Worm (Caenorhabditis elegans) whole organism, early embryonic: ENCODE measurements around the gene T04H1.12.

ENCODE experiments used
- aly-1 ChIP-seq: sonication (generic microtip); optimal IDR thresholded peaks from 2 replicates; lab custom pipeline; 2016; ENCODE audit warnings: missing genetic modification characterization, missing compliant biosample characterization
- ama-1 ChIP-seq: fragments of 150-350 bp; optimal IDR thresholded peaks from 2 replicates; lab custom pipeline; 2014
- ceh-13 ChIP-seq: fragments of 200-800 bp; sonication (Bioruptor generic); optimal IDR thresholded peaks from 2 replicates; lab custom pipeline; 2018; ENCODE audit warnings: mild to moderate bottlenecking, missing genetic modification characterization, missing compliant biosample characterization
- flt-1 ChIP-seq: fragments of 200-800 bp; sonication (Bioruptor generic); IDR thresholded peaks from 2 replicates; pipeline ENCODE4 v1.3.6; 2022; ENCODE audit warnings: missing genetic modification characterization, missing compliant biosample characterization
- tbx-11 ChIP-seq: fragments of 200-800 bp; sonication (Bioruptor generic); IDR thresholded peaks from 2 replicates; pipeline ENCODE4 v1.3.6; 2022; ENCODE audit warnings: missing genetic modification characterization, missing compliant biosample characterization
- tra-4 ChIP-seq: sonication (generic microtip); optimal IDR thresholded peaks from 2 replicates; lab custom pipeline; 2017; ENCODE audit warnings: missing genetic modification characterization, missing compliant biosample characterization

DNA sequence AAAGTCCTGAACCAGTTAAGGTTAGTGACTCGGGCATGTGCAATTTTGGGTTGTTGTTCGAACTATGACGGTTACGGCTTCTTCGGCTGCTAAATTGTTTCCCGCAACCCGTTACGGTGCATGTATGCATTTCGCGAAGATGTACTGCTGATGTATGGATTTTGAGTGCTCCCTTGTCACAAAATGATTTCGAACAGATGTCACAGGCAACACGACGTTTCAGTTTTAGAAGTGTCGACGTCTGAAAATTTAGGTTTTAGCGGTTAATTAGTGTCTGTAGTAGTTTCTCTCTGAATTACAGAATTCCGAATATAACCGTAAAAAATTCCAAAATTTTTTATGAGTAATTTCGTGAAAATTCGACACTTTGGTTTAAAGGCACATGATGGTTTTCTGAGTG lies 20.3 kb downstream of the T04H1.12 start:
- TF ChIP-seq ceh-13 (GFP tag; lab: Kevin White, UChicago) (no peak), flt-1 (GFP tag; lab: Robert Waterston, UW) (no peak), aly-1 (tag; lab: Kevin White, UChicago) (no peak), tbx-11 (GFP tag; lab: Robert Waterston, UW) (no peak), tra-4 (tag; lab: Kevin White, UChicago) (no peak), ama-1 (no peak)
